Fruit fly (Drosophila melanogaster): Measurements from ENCODE around the gene CG15172.

The CG15172 gene

dm6 chr2L:19023972-19024743 lies 1.9 kb downstream of the CG15172 start (continued):
- peak; percentile 32 for TF ChIP-seq CG12155 (GFP tag; optimal IDR thresholded peaks at IDR 0.05)
- TF ChIP-seq hb (GFP tag; IDR thresholded peaks at IDR 0.05; ENCODE audit: partially characterized antibody) = no peak
- peak; percentile 41 for TF ChIP-seq CG14710 (tag; optimal IDR thresholded peaks at IDR 0.05)
- TF ChIP-seq org-1 (GFP tag; optimal IDR thresholded peaks at IDR 0.05) = peak; percentile 74
- no peak for TF ChIP-seq HLH54F (GFP tag; optimal IDR thresholded peaks at IDR 0.05)
- peak; percentile 9 for TF ChIP-seq Hmx (GFP tag; optimal IDR thresholded peaks at IDR 0.05)
- peak; percentile 41 for TF ChIP-seq CG11723 (GFP tag; optimal IDR thresholded peaks at IDR 0.05)
- TF ChIP-seq Hmr (GFP tag; optimal IDR thresholded peaks at IDR 0.05) = peak; percentile 88
- no peak for TF ChIP-seq MBD-R2 (GFP tag; IDR thresholded peaks at IDR 0.05)
- no peak for TF ChIP-seq da (GFP tag; optimal IDR thresholded peaks at IDR 0.05)
- peak; percentile 53 for TF ChIP-seq CG15514 (GFP tag; optimal IDR thresholded peaks at IDR 0.05)
- no peak for TF ChIP-seq CG31224 (GFP tag; IDR thresholded peaks at IDR 0.05)
- TF ChIP-seq Chrac-16 (GFP tag; optimal IDR thresholded peaks at IDR 0.05) = peak; percentile 22
- peak; percentile 76 for TF ChIP-seq BtbVII (GFP tag; optimal IDR thresholded peaks at IDR 0.05)
- peak; percentile 88 for TF ChIP-seq sens (GFP tag)
- no peak for TF ChIP-seq gsb-n (tag; optimal IDR thresholded peaks at IDR 0.05)
- TF ChIP-seq Usf (GFP tag; optimal IDR thresholded peaks at IDR 0.05) = no peak
- TF ChIP-seq CG9727 (GFP tag; optimal IDR thresholded peaks at IDR 0.05) = peak; percentile 70
- no peak for TF ChIP-seq ash1 (GFP tag; optimal IDR thresholded peaks at IDR 0.05)
- peak; percentile 28 for TF ChIP-seq CG13894 (tag; optimal IDR thresholded peaks at IDR 0.05)
- TF ChIP-seq CG7357 (GFP tag; IDR thresholded peaks at IDR 0.05) = no peak
- peak; percentile 45 for TF ChIP-seq az2 (GFP tag; optimal IDR thresholded peaks at IDR 0.05)
- no peak for TF ChIP-seq D (optimal IDR thresholded peaks at IDR 0.05)
- peak; percentile 67 for TF ChIP-seq D (GFP tag; optimal IDR thresholded peaks at IDR 0.05)
- TF ChIP-seq nom (GFP tag; optimal IDR thresholded peaks at IDR 0.05) = peak; percentile 41
- no peak for TF ChIP-seq usp (GFP tag; optimal IDR thresholded peaks at IDR 0.05)
- TF ChIP-seq CG17385 (GFP tag; optimal IDR thresholded peaks at IDR 0.05) = peak; percentile 76
- peak; percentile 67 for TF ChIP-seq B-H2 (GFP tag; optimal IDR thresholded peaks at IDR 0.05)
- no peak for TF ChIP-seq Drgx (GFP tag; IDR thresholded peaks at IDR 0.05)
- no peak for TF ChIP-seq CG16779 (GFP tag; IDR thresholded peaks at IDR 0.05)
- peak; percentile 78 for TF ChIP-seq CG12659 (GFP tag; optimal IDR thresholded peaks at IDR 0.05)
- no peak for TF ChIP-seq eyg (GFP tag; optimal IDR thresholded peaks at IDR 0.05)
- peak; percentile 89 for TF ChIP-seq CG11504 (tag; optimal IDR thresholded peaks at IDR 0.05)
- TF ChIP-seq CG10321 (GFP tag; IDR thresholded peaks at IDR 0.05) = no peak
- TF ChIP-seq fru (optimal IDR thresholded peaks at IDR 0.05) = no peak
- TF ChIP-seq corto (GFP tag; optimal IDR thresholded peaks at IDR 0.05) = no peak
- no peak; the same call in 1 of the 2 replicates for TF ChIP-seq CG4404 (GFP tag; IDR thresholded peaks at IDR 0.05)
- TF ChIP-seq wek (GFP tag; optimal IDR thresholded peaks at IDR 0.05) = no peak
- TF ChIP-seq Hand (GFP tag; optimal IDR thresholded peaks at IDR 0.05) = peak; percentile 86
- no peak for TF ChIP-seq Sry-β (GFP tag; optimal IDR thresholded peaks at IDR 0.05)
- TF ChIP-seq Mrtf (GFP tag; IDR thresholded peaks at IDR 0.05) = no peak
- peak; percentile 90 for TF ChIP-seq abd-A (tag; optimal IDR thresholded peaks at IDR 0.05)
- TF ChIP-seq CG12104 (GFP tag; optimal IDR thresholded peaks at IDR 0.05) = peak; percentile 33
- peak; percentile 86 for TF ChIP-seq lab (GFP tag; optimal IDR thresholded peaks at IDR 0.05)
- TF ChIP-seq dimm (GFP tag; IDR thresholded peaks at IDR 0.05) = no peak
- peak; percentile 55; the same call in 1 of the 2 replicates for TF ChIP-seq seq (GFP tag; IDR thresholded peaks at IDR 0.05)
- peak; percentile 60 for TF ChIP-seq Blimp-1 (GFP tag; optimal IDR thresholded peaks at IDR 0.05)
- peak; percentile 62 for TF ChIP-seq sisA (GFP tag; IDR thresholded peaks at IDR 0.05)
- TF ChIP-seq CG11085 (GFP tag; IDR thresholded peaks at IDR 0.05) = no peak
- TF ChIP-seq TFAM (GFP tag; optimal IDR thresholded peaks at IDR 0.05) = no peak
